Fruit fly (Drosophila melanogaster): Measurements from ENCODE around the gene Cpr76Ba.

dm6 chr3L:19556738-19557137 is 38.6 kb upstream of the Cpr76Ba start:
- TF ChIP-seq kay (GFP tag; ENCODE audit: borderline replicate concordance) = no peak
- no peak for TF ChIP-seq bab1 (GFP tag; optimal IDR thresholded peaks at IDR 0.05)
- TF ChIP-seq pad (GFP tag; optimal IDR thresholded peaks at IDR 0.05) = no peak
- no peak for TF ChIP-seq Hr96 (GFP tag; optimal IDR thresholded peaks at IDR 0.05)
- TF ChIP-seq CG11617 (GFP tag; optimal IDR thresholded peaks at IDR 0.05) = no peak
- TF ChIP-seq CG1620 (GFP tag; optimal IDR thresholded peaks at IDR 0.05) = no peak
- TF ChIP-seq cnc (optimal IDR thresholded peaks at IDR 0.05) = no peak
- TF ChIP-seq ovo (GFP tag; optimal IDR thresholded peaks at IDR 0.05) = no peak
- no peak for TF ChIP-seq CG14711 (tag; optimal IDR thresholded peaks at IDR 0.05)
- no peak for TF ChIP-seq CG5204 (GFP tag; optimal IDR thresholded peaks at IDR 0.05)
- no peak for TF ChIP-seq Mnt (GFP tag; optimal IDR thresholded peaks at IDR 0.05)
- no peak for TF ChIP-seq toe (GFP tag; optimal IDR thresholded peaks at IDR 0.05)
